Worm (Caenorhabditis elegans): ENCODE results near the gene vha-13.
A peak's percentile ranks its signal among the peaks of the same experiment; 100 is the strongest.

vha-13 gene

DNA sequence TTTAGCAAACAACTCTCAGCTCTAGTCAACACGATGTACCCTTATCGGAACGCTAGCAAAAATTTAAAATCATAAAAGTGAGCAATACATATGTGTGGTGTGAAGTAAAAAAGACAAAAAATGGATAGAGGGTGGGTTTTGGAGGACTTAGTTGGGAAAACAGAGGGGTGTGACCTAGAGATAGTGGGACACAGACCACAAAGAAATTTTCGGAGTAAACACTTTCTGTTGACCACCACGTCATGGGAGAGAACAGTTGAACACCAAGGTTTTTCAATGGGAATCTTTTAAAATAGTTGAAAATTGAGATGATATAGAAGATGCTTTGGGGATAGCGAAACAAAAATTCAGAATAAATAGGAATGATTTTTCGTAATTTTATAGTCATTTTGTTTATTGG, 34.3 kb upstream of the vha-13 start:
- TF ChIP-seq tbx-11 (GFP tag; IDR thresholded peaks at IDR 0.05): no peak
- TF ChIP-seq B0310.2 (tag; optimal IDR thresholded peaks at IDR 0.05): no peak
- no peak for TF ChIP-seq hmbx-1 (tag; optimal IDR thresholded peaks at IDR 0.05)
- TF ChIP-seq aly-1 (tag; optimal IDR thresholded peaks at IDR 0.05): no peak
- no peak for TF ChIP-seq F13C5.2 (tag; optimal IDR thresholded peaks at IDR 0.05)
- TF ChIP-seq flt-1 (GFP tag; IDR thresholded peaks at IDR 0.05): no peak
- no peak for TF ChIP-seq hmg-4 (GFP tag; optimal IDR thresholded peaks at IDR 0.05)
- no peak for TF ChIP-seq ama-1 (optimal IDR thresholded peaks at IDR 0.05)
- no peak for TF ChIP-seq ets-7 (tag; optimal IDR thresholded peaks at IDR 0.05)
- TF ChIP-seq ceh-13 (GFP tag; optimal IDR thresholded peaks at IDR 0.05): no peak
- TF ChIP-seq hnd-1 (tag; optimal IDR thresholded peaks at IDR 0.05): no peak
- TF ChIP-seq tbx-37 (GFP tag; conservative IDR thresholded peaks at IDR 0.05): no peak
- TF ChIP-seq ceh-36 (tag; optimal IDR thresholded peaks at IDR 0.05): no peak

DNA sequence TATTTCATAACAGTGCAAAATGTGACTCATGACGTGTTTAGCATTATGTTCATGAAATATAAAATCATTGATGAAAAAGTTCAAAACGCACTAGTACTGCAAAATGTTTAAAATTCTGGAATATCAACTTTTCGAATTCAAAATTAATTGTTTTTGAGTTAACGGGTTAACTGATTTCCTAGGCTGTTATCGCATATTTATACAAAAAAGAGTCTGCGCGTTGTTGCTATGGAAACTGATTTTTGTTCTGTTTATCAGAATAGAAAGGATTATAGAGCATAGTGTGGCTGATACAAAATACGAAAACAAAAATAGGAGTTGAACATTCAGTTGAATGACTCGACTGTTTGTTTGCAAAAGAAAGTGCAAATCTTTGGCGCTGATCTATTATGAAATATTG, 33.9 kb upstream of the vha-13 start:
- TF ChIP-seq ceh-13 (GFP tag; optimal IDR thresholded peaks at IDR 0.05) (no peak), ama-1 (optimal IDR thresholded peaks at IDR 0.05) (no peak), tra-4 (tag; optimal IDR thresholded peaks at IDR 0.05) (no peak), tbx-11 (GFP tag; IDR thresholded peaks at IDR 0.05) (no peak), hnd-1 (tag; optimal IDR thresholded peaks at IDR 0.05) (no peak), flt-1 (GFP tag; IDR thresholded peaks at IDR 0.05) (no peak), pes-1 (GFP tag; IDR thresholded peaks at IDR 0.05) (no peak), ets-7 (tag; optimal IDR thresholded peaks at IDR 0.05) (no peak), hmbx-1 (tag; optimal IDR thresholded peaks at IDR 0.05) (no peak), F13C5.2 (tag; optimal IDR thresholded peaks at IDR 0.05) (no peak), B0310.2 (tag; optimal IDR thresholded peaks at IDR 0.05) (no peak), hmg-4 (GFP tag; optimal IDR thresholded peaks at IDR 0.05) (no peak), sea-1 (GFP tag; conservative IDR thresholded peaks at IDR 0.05) (no peak), ceh-36 (tag; optimal IDR thresholded peaks at IDR 0.05) (no peak), tbx-37 (GFP tag; conservative IDR thresholded peaks at IDR 0.05) (no peak), aly-1 (tag; optimal IDR thresholded peaks at IDR 0.05) (no peak), scrt-1 (GFP tag; IDR thresholded peaks at IDR 0.05) (no peak)

DNA sequence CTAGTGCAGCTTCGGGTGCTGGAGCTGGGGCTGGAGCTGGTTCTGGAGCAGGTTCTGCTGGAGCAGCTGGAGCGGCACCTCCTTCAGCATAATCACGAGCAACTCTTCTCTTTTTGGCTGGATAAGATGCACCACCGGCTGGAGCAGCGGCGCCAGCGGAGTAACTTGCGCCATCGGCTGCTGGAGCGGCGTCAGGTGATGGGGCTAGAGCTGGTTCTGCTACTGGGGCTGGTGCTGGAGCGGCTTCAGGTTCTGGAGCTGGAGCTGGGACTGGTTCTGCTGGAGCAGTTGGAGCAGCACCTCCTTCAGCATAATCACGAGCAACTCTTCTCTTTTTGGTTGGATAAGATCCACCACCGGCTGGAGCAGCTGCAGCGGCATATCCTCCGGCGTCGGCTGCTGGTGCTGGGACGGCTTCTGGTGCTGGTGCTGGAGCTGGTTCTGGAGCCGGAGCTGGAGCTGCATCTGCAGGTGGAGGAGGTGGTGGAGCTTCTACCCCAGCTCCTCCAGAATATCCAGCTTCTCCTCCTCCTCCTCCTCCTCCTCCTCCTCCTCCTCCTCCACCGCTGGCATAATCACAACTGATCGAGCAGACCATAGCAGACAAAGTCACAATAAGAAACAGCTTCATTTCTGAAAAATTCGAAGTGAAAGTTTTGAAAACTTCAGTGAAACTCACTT, 32.3 kb upstream of the vha-13 start, which contains the start of gene F47B8.13:
TSS of gene F47B8.13 (minus strand) at position 631 of the 681 bp plus-strand sequence.
- TF ChIP-seq ceh-13 (GFP tag; optimal IDR thresholded peaks at IDR 0.05): no peak
- TF ChIP-seq hmg-4 (GFP tag; optimal IDR thresholded peaks at IDR 0.05): no peak
- TF ChIP-seq pes-1 (GFP tag; IDR thresholded peaks at IDR 0.05): no peak
- peak; percentile 55 for TF ChIP-seq aly-1 (tag; optimal IDR thresholded peaks at IDR 0.05)
- no peak for TF ChIP-seq hnd-1 (tag; optimal IDR thresholded peaks at IDR 0.05)

DNA sequence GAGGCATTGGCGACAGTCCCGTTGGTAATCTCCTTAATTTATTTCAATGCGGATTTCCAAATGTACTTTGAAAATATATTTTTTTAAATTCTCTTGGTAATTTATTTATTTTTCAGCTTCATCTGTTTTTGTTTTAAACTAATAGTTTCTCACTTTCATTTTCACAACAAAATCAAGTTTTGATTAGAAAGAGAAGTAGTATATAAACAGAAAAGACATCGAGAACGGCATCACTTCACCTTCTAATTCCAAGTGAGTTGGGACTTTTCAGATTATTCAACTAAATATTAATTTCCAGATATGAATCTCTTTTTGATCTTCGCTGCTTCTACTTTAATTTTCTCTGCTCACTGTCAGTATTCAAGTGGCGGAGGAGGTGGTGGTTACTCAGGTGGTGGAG, 31.3 kb upstream of the vha-13 start, which contains the start of gene F47B8.14:
TSS of gene F47B8.14 (plus strand) at position 301 of the 400 bp plus-strand sequence.
- TF ChIP-seq aly-1 (tag; optimal IDR thresholded peaks at IDR 0.05): no peak
- no peak for TF ChIP-seq F13C5.2 (tag; optimal IDR thresholded peaks at IDR 0.05)
- no peak for TF ChIP-seq ets-7 (tag; optimal IDR thresholded peaks at IDR 0.05)
- TF ChIP-seq B0310.2 (tag; optimal IDR thresholded peaks at IDR 0.05): no peak
- TF ChIP-seq hmg-4 (GFP tag; optimal IDR thresholded peaks at IDR 0.05): no peak
- no peak for TF ChIP-seq flt-1 (GFP tag; IDR thresholded peaks at IDR 0.05)
- TF ChIP-seq ama-1 (optimal IDR thresholded peaks at IDR 0.05): no peak
- TF ChIP-seq sea-1 (GFP tag; conservative IDR thresholded peaks at IDR 0.05): no peak
- no peak for TF ChIP-seq scrt-1 (GFP tag; IDR thresholded peaks at IDR 0.05)
- no peak for TF ChIP-seq tbx-11 (GFP tag; IDR thresholded peaks at IDR 0.05)
- TF ChIP-seq pes-1 (GFP tag; IDR thresholded peaks at IDR 0.05): no peak
- no peak for TF ChIP-seq ceh-13 (GFP tag; optimal IDR thresholded peaks at IDR 0.05)
- no peak for TF ChIP-seq tra-4 (tag; optimal IDR thresholded peaks at IDR 0.05)
- TF ChIP-seq tbx-37 (GFP tag; conservative IDR thresholded peaks at IDR 0.05): no peak

DNA sequence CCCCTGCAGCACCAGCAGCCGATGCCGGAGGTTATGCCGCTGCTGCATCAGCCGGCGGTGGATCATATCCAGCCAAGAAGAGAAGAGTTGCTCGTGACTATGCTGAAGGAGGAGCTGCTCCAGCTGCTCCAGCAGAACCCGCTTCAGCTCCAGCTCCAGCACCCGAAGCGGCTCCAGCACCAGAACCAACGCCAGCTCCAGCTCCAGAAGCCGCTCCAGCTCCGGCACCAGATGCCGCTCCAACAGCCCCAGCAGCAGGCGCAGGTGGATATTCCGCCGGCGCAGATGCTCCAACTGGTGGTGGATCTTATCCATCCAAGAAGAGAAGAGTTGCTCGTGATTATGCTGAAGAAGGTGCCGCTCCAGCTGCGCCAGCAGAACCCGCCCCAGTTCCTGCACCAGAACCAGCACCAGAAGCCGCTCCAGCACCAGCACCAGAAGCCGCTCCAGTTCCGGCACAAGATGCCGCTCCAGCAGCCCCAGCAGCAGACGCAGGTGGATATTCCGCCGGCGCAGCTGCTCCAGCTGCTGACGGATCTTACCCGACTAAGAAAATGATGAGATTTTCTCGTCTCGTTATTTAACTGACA, 30.7 kb upstream of the vha-13 start:
- TF ChIP-seq ets-7 (tag; optimal IDR thresholded peaks at IDR 0.05) (no peak), sea-1 (GFP tag; conservative IDR thresholded peaks at IDR 0.05) (0 out of 2 replicates have a peak, but pooled peaks have one; percentile 21)

DNA sequence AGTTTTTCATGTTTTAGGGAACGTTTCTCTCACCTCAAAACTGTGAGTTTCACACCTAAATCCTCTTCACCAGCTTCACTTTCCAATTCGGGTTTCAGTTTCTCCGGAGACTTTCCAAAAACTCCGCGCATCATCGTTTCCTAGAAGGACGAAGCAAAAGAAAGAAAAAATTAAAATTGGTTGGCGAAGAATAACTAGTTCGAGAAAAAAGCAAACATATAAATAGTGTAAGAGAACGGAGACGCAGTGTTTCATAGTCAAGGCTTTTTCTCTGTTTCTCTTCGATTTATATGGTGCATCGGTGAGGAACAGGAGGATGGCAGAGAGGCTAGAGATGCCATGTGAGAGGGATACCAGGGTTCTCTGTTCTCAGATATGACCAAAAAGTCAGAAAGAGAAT, 28.8 kb upstream of the vha-13 start, which contains the start of gene F47B8.3:
TSS of gene F47B8.3 (minus strand) at position 261 of the 400 bp plus-strand sequence.
- TF ChIP-seq ceh-13 (GFP tag; optimal IDR thresholded peaks at IDR 0.05): no peak

DNA sequence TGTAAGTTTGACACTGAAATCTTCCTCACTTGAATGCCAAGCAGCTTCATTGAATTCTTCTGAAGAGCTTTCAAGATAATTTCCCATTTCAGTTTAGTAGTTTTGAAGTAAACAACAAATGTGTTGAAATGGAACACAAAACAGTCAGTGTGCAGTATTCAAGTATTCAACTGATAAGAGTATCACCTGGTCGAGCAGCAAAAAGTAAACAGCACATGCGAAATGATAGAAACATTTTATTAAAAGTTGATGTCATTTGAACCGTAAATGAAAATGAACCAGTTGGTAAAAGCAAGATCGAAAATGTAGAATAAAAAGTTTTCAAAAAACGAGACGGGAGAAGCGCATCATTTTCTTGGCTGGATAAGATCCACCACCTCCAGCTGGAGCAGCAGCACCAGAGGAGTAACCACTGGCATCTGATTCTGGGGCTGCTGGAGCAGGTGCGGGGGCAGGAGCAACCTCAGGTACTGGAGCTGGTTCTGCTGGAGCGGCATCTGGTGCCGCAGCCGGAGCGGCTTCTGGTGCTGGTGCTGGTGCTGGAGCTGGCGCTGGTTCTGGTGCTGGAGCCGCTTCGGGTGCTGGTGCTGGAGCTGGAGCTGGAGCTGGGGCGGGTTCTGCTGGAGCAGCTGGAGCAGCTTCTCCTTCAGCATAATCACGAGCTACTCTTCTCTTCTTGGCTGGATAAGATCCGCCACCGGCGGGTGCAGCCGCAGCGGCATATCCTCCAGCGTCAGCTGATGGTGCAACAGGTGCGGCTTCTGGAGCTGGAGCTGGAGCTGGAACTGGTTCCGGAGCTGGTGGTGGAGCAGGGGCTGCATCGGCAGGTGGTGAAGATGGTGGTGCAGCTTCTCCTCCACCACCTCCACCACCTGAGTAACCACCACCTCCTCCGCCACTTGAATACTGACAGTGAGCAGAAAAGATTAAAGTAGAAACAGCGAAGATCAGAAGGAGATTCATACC, 26.7 kb upstream of the vha-13 start, which contains the start of the genes F47B8.4 and F47B8.18:
TSS of gene F47B8.4 (minus strand) at position 172 of the 966 bp plus-strand sequence.
TSS of gene F47B8.18 (minus strand) at position 963 of the 966 bp plus-strand sequence.
- no peak for TF ChIP-seq hmbx-1 (tag; optimal IDR thresholded peaks at IDR 0.05)
- no peak for TF ChIP-seq scrt-1 (GFP tag; IDR thresholded peaks at IDR 0.05)
- TF ChIP-seq aly-1 (tag; optimal IDR thresholded peaks at IDR 0.05): peak; percentile 26

Data from whole organism, early embryonic.